Fruit fly (Drosophila melanogaster) whole organism, embryonic: Measurements from ENCODE around the gene CG13085.

Experiments
- CG10209 ChIP-seq: fragments of 200-800 bp; sonication (Bioruptor generic); optimal IDR thresholded peaks from 3 replicates; lab custom pipeline; 2017; ENCODE audit warnings: missing biosample characterization, mild to moderate bottlenecking, missing genetic modification characterization, missing genetic modification reagents
- CG10321 ChIP-seq: fragments of 200-800 bp; sonication (Bioruptor generic); IDR thresholded peaks from 2 replicates; pipeline ENCODE4 v1.3.6; 2022; ENCODE audit warnings: missing biosample characterization, missing genetic modification characterization
- CG11696 ChIP-seq: fragments of 200-800 bp; sonication (Bioruptor generic); IDR thresholded peaks from 2 replicates; pipeline ENCODE4 v1.3.6; 2022; ENCODE audit warnings: missing biosample characterization, missing genetic modification characterization
- CG1233 ChIP-seq: fragments of 200-800 bp; sonication (Bioruptor generic); optimal IDR thresholded peaks from 4 replicates; lab custom pipeline; 2018; ENCODE audit warnings: missing biosample characterization, mild to moderate bottlenecking, missing genetic modification characterization
- CG13296 ChIP-seq: fragments of 200-800 bp; sonication (Bioruptor generic); optimal IDR thresholded peaks from 3 replicates; lab custom pipeline; 2018; ENCODE audit warnings: missing biosample characterization, mild to moderate bottlenecking, missing genetic modification characterization
- CG14441 ChIP-seq: fragments of 200-800 bp; sonication (Bioruptor generic); IDR thresholded peaks from 2 replicates; pipeline ENCODE4 v1.3.6; 2022; ENCODE audit warnings: missing biosample characterization, missing genetic modification characterization
- CG14860 ChIP-seq: fragments of 200-800 bp; sonication (Bioruptor generic); IDR thresholded peaks from 3 replicates; pipeline ENCODE4 v1.3.6; 2022; ENCODE audit warnings: missing biosample characterization, missing genetic modification characterization; ENCODE audit not compliant: partially characterized antibody
- CG15073 ChIP-seq: fragments of 200-800 bp; sonication (Bioruptor generic); optimal IDR thresholded peaks from 2 replicates; lab custom pipeline; 2016; ENCODE audit warnings: missing biosample characterization, missing genetic modification characterization
- CG15514 ChIP-seq: fragments of 200-800 bp; sonication (Bioruptor generic); optimal IDR thresholded peaks from 3 replicates; lab custom pipeline; 2017; ENCODE audit warnings: missing biosample characterization, missing genetic modification characterization, mild to moderate bottlenecking, moderate library complexity, missing genetic modification reagents
- CG1832 ChIP-seq: fragments of 200-800 bp; sonication (Bioruptor generic); optimal IDR thresholded peaks from 2 replicates; lab custom pipeline; 2017; ENCODE audit warnings: missing biosample characterization, mild to moderate bottlenecking, missing genetic modification characterization, inconsistent platforms
- CG18476 ChIP-seq: fragments of 200-800 bp; sonication (Bioruptor generic); optimal IDR thresholded peaks from 2 replicates; lab custom pipeline; 2016; ENCODE audit warnings: missing biosample characterization, mild to moderate bottlenecking, missing genetic modification characterization
- CG2202 ChIP-seq: fragments of 200-800 bp; sonication (Bioruptor generic); optimal IDR thresholded peaks from 2 replicates; lab custom pipeline; 2018; ENCODE audit warnings: missing biosample characterization, mild to moderate bottlenecking, missing genetic modification characterization
- CG3163 ChIP-seq: fragments of 200-800 bp; sonication (Bioruptor generic); optimal IDR thresholded peaks from 3 replicates; lab custom pipeline; 2016; ENCODE audit warnings: missing biosample characterization, missing genetic modification characterization
- CG34422 ChIP-seq: fragments of 200-800 bp; sonication (Bioruptor generic); IDR thresholded peaks from 3 replicates; pipeline ENCODE4 v1.3.6; 2022; ENCODE audit warnings: missing biosample characterization, missing genetic modification characterization
- CG4404 ChIP-seq: fragments of 200-800 bp; sonication (Bioruptor generic); IDR thresholded peaks from 2 replicates; pipeline ENCODE4 v1.3.6; 2022; ENCODE audit warnings: missing biosample characterization, missing genetic modification characterization
- CG5245 ChIP-seq: fragments of 200-800 bp; sonication (Bioruptor generic); optimal IDR thresholded peaks from 3 replicates; lab custom pipeline; 2016; ENCODE audit warnings: missing biosample characterization, missing genetic modification characterization
- CG6254 ChIP-seq: fragments of 200-800 bp; sonication (Bioruptor generic); optimal IDR thresholded peaks from 3 replicates; lab custom pipeline; 2017; ENCODE audit warnings: mild to moderate bottlenecking, missing biosample characterization, missing genetic modification reagents, missing genetic modification characterization
- CG7745 ChIP-seq: fragments of 200-800 bp; sonication (Bioruptor generic); optimal IDR thresholded peaks from 2 replicates; lab custom pipeline; 2018; ENCODE audit warnings: missing biosample characterization, mild to moderate bottlenecking, missing genetic modification characterization, moderate library complexity
- CG9609 ChIP-seq: fragments of 200-800 bp; sonication (Bioruptor generic); optimal IDR thresholded peaks from 3 replicates; lab custom pipeline; 2016; ENCODE audit warnings: missing biosample characterization, missing genetic modification characterization
- CG9932 ChIP-seq: fragments of 200-800 bp; sonication (Bioruptor generic); IDR thresholded peaks from 2 replicates; pipeline ENCODE4 v1.3.6; 2022; ENCODE audit warnings: missing biosample characterization, missing genetic modification characterization
- CkIIα-i1 ChIP-seq: fragments of 200-800 bp; sonication (Bioruptor generic); IDR thresholded peaks from 2 replicates; pipeline ENCODE4 v1.3.6; 2022; ENCODE audit warnings: missing biosample characterization, missing genetic modification characterization
- Dbx ChIP-seq: fragments of 200-800 bp; sonication (Bioruptor generic); IDR thresholded peaks from 3 replicates; pipeline ENCODE4 v1.3.6; 2022; ENCODE audit warnings: missing biosample characterization, missing genetic modification characterization
- Doc2 ChIP-seq: fragments of 200-800 bp; sonication (Bioruptor generic); IDR thresholded peaks from 2 replicates; pipeline ENCODE4 v1.3.6; 2022; ENCODE audit warnings: missing biosample characterization, missing genetic modification characterization
- E2f2 ChIP-seq: fragments of 200-800 bp; sonication (Bioruptor generic); IDR thresholded peaks from 2 replicates; pipeline ENCODE4 v1.3.6; 2022; ENCODE audit warnings: missing biosample characterization, missing genetic modification characterization
- GATAe ChIP-seq: fragments of 200-800 bp; sonication (Bioruptor generic); conservative IDR thresholded peaks from 2 replicates; pipeline ENCODE4 v1.3.6; 2022; ENCODE audit warnings: missing biosample characterization, missing genetic modification characterization
- Hsf ChIP-seq: fragments of 200-800 bp; sonication (Bioruptor generic); optimal IDR thresholded peaks from 3 replicates; lab custom pipeline; 2016; ENCODE audit warnings: missing biosample characterization, missing genetic modification characterization
- Med ChIP-seq: fragments of 200-800 bp; sonication (Bioruptor generic); peaks from one replicate; lab custom pipeline; 2016; ENCODE audit warnings: missing biosample characterization, missing genetic modification characterization, mild to moderate bottlenecking, inconsistent platforms, moderate library complexity
- TFAM ChIP-seq: fragments of 200-800 bp; sonication (Bioruptor generic); optimal IDR thresholded peaks from 2 replicates; lab custom pipeline; 2017; ENCODE audit warnings: missing biosample characterization, missing genetic modification characterization, inconsistent platforms
- Xbp1 ChIP-seq: fragments of 200-800 bp; sonication (Bioruptor generic); optimal IDR thresholded peaks from 3 replicates; lab custom pipeline; 2016; ENCODE audit warnings: missing biosample characterization, mild to moderate bottlenecking, missing genetic modification characterization
- amos ChIP-seq: fragments of 200-800 bp; sonication (Bioruptor generic); IDR thresholded peaks from 2 replicates; pipeline ENCODE4 v1.3.6; 2022; ENCODE audit warnings: missing biosample characterization, missing genetic modification characterization; ENCODE audit not compliant: partially characterized antibody
- ash1 ChIP-seq: fragments of 200-800 bp; sonication (Bioruptor generic); optimal IDR thresholded peaks from 2 replicates; lab custom pipeline; 2018; ENCODE audit warnings: missing biosample characterization, mild to moderate bottlenecking, missing genetic modification characterization
- cg ChIP-seq: fragments of 200-800 bp; sonication (Bioruptor generic); optimal IDR thresholded peaks from 3 replicates; lab custom pipeline; 2019; ENCODE audit warnings: missing biosample characterization, mild to moderate bottlenecking, missing genetic modification characterization, moderate library complexity
- chif ChIP-seq, 2 experiments: fragments of 200-800 bp; sonication (Bioruptor generic); optimal IDR thresholded peaks; 3 replicates each; lab custom pipeline; 2016; ENCODE audit warnings: missing biosample characterization in 2 of 2, missing genetic modification characterization in 2 of 2
- dimm ChIP-seq: fragments of 200-800 bp; sonication (Bioruptor generic); IDR thresholded peaks from 2 replicates; pipeline ENCODE4 v1.3.6; 2022; ENCODE audit warnings: missing biosample characterization, missing genetic modification characterization
- dm ChIP-seq: fragments of 200-800 bp; sonication (Bioruptor generic); optimal IDR thresholded peaks from 3 replicates; lab custom pipeline; 2016; ENCODE audit warnings: missing biosample characterization, missing genetic modification characterization
- exex ChIP-seq: fragments of 200-800 bp; sonication (Bioruptor generic); optimal IDR thresholded peaks from 4 replicates; lab custom pipeline; 2018; ENCODE audit warnings: missing biosample characterization, mild to moderate bottlenecking, missing genetic modification characterization, moderate library complexity
- eyg ChIP-seq: fragments of 200-800 bp; sonication (Bioruptor generic); optimal IDR thresholded peaks from 3 replicates; lab custom pipeline; 2016; ENCODE audit warnings: missing biosample characterization, missing genetic modification characterization
- fd64A ChIP-seq: fragments of 200-800 bp; sonication (Bioruptor generic); optimal IDR thresholded peaks from 3 replicates; lab custom pipeline; 2018; ENCODE audit warnings: missing biosample characterization, mild to moderate bottlenecking, missing genetic modification characterization
- grn ChIP-seq: fragments of 200-800 bp; sonication (Bioruptor generic); optimal IDR thresholded peaks from 3 replicates; lab custom pipeline; 2017; ENCODE audit warnings: missing biosample characterization, missing genetic modification characterization
- hb ChIP-seq: fragments of 200-800 bp; sonication (Bioruptor generic); IDR thresholded peaks from 3 replicates; pipeline ENCODE4 v1.3.6; 2022; ENCODE audit warnings: missing biosample characterization, missing genetic modification characterization; ENCODE audit not compliant: partially characterized antibody
- kni ChIP-seq: fragments of 200-800 bp; sonication (Bioruptor generic); optimal IDR thresholded peaks from 3 replicates; lab custom pipeline; 2017; ENCODE audit warnings: mild to moderate bottlenecking, missing biosample characterization, missing genetic modification reagents, missing genetic modification characterization
- maf-S ChIP-seq: fragments of 200-800 bp; sonication (Bioruptor generic); optimal IDR thresholded peaks from 2 replicates; lab custom pipeline; 2016; ENCODE audit warnings: missing biosample characterization, missing genetic modification characterization
- pita ChIP-seq: fragments of 200-800 bp; sonication (Bioruptor generic); optimal IDR thresholded peaks from 2 replicates; lab custom pipeline; 2017; ENCODE audit warnings: missing biosample characterization, mild to moderate bottlenecking, missing genetic modification characterization
- pum ChIP-seq: fragments of 200-800 bp; sonication (Bioruptor generic); optimal IDR thresholded peaks from 2 replicates; lab custom pipeline; 2016; ENCODE audit warnings: missing biosample characterization, missing genetic modification characterization
- repo ChIP-seq: fragments of 200-800 bp; sonication (Bioruptor generic); optimal IDR thresholded peaks from 2 replicates; lab custom pipeline; 2016; ENCODE audit warnings: missing biosample characterization, missing genetic modification characterization
- sd ChIP-seq: fragments of 200-800 bp; sonication (Bioruptor generic); optimal IDR thresholded peaks from 3 replicates; lab custom pipeline; 2018; ENCODE audit warnings: missing biosample characterization, mild to moderate bottlenecking, missing genetic modification characterization, moderate library complexity
- seq ChIP-seq: fragments of 200-800 bp; sonication (Bioruptor generic); IDR thresholded peaks from 2 replicates; pipeline ENCODE4 v1.3.6; 2022; ENCODE audit warnings: missing biosample characterization, missing genetic modification characterization
- so ChIP-seq: fragments of 200-800 bp; sonication (Bioruptor generic); IDR thresholded peaks from 3 replicates; pipeline ENCODE4 v1.3.6; 2022; ENCODE audit warnings: missing biosample characterization, missing genetic modification characterization
- ttk ChIP-seq: fragments of 200-800 bp; sonication (Bioruptor generic); IDR thresholded peaks from 2 replicates; pipeline ENCODE4 v2.1.2; 2022; ENCODE audit warnings: missing biosample characterization, missing genetic modification characterization
- wor ChIP-seq: fragments of 200-800 bp; sonication (Bioruptor generic); IDR thresholded peaks from 2 replicates; pipeline ENCODE4 v1.3.6; 2022; ENCODE audit warnings: missing biosample characterization, missing genetic modification characterization
- z ChIP-seq: fragments of 200-800 bp; sonication (Bioruptor generic); IDR thresholded peaks from 3 replicates; pipeline ENCODE4 v1.3.6; 2022; ENCODE audit warnings: missing biosample characterization, missing genetic modification characterization
- zen ChIP-seq: fragments of 200-800 bp; sonication (Bioruptor generic); optimal IDR thresholded peaks from 3 replicates; lab custom pipeline; 2018; ENCODE audit warnings: missing biosample characterization, mild to moderate bottlenecking, missing genetic modification characterization, moderate library complexity

Gene CG13085

DNA sequence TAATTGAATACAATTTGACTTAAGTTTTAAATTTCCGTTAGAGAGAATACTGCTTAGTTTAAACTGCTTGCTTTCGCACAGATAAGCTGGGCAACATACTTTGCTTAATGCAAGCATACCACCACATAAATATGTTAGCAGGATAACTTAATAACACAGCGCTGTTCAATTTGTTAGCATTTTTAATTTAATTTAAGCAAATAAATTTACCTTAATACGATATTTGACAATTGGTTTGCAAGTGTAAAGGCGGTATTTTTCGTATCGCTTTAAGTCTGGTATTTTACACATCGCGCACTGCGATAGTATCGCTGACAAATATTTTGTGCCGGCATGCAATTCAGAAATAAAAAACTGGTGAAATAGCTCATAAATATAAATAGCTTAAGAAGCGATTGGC is 6.5 kb downstream of the CG13085 start, which contains the start of gene RtcB (continued):
- TF ChIP-seq CkIIα-i1 (GFP tag; lab: Robert Waterston, UW) (no peak), CG14860 (GFP tag; lab: Robert Waterston, UW) (peak; percentile 95), CG14441 (GFP tag; lab: Robert Waterston, UW) (no peak), repo (GFP tag; lab: Kevin White, UChicago) (no peak), z (GFP tag; lab: Robert Waterston, UW) (no peak), CG15514 (GFP tag; lab: Kevin White, UChicago) (peak; percentile 54), grn (GFP tag; lab: Kevin White, UChicago) (no peak), CG5245 (GFP tag; lab: Kevin White, UChicago) (no peak), CG2202 (tag; lab: Kevin White, UChicago) (no peak), Med (GFP tag; lab: Kevin White, UChicago) (peak; percentile 72), hb (GFP tag; lab: Robert Waterston, UW) (peak; percentile 95), CG7745 (no peak), CG9932 (peak; percentile 46; the same call in 1 of the 2 replicates), CG13296 (GFP tag; lab: Kevin White, UChicago) (no peak), Dbx (GFP tag; lab: Robert Waterston, UW) (0 out of 3 replicates have a peak, but pooled peaks have one; percentile 33), CG10209 (GFP tag; lab: Kevin White, UChicago) (no peak), ash1 (no peak), seq (no peak), CG9609 (GFP tag; lab: Kevin White, UChicago) (no peak), zen (tag; lab: Kevin White, UChicago) (no peak), amos (GFP tag; lab: Robert Waterston, UW) (peak; percentile 95), sd (tag; lab: Kevin White, UChicago) (peak; percentile 71), E2f2 (GFP tag; lab: Robert Waterston, UW) (peak; percentile 74), CG1233 (GFP tag; lab: Kevin White, UChicago) (no peak), TFAM (GFP tag; lab: Kevin White, UChicago) (no peak), CG18476 (peak; percentile 10), CG6254 (GFP tag; lab: Kevin White, UChicago) (no peak), Xbp1 (GFP tag; lab: Kevin White, UChicago) (no peak), kni (GFP tag; lab: Kevin White, UChicago) (no peak), CG3163 (GFP tag; lab: Kevin White, UChicago) (no peak), CG34422 (GFP tag; lab: Robert Waterston, UW) (peak; percentile 17; the same call in 1 of the 3 replicates), CG1832 (GFP tag; lab: Kevin White, UChicago) (no peak), fd64A (GFP tag; lab: Kevin White, UChicago) (no peak), CG10321 (no peak), ttk (no peak), chif (GFP tag; optimal IDR thresholded peaks at IDR 0.05; lab: Kevin White, UChicago) (no peak), pita (GFP tag; lab: Kevin White, UChicago) (no peak), dimm (GFP tag; lab: Robert Waterston, UW) (no peak), CG11696 (GFP tag; lab: Robert Waterston, UW) (no peak), eyg (no peak), pum (GFP tag; lab: Kevin White, UChicago) (no peak), CG4404 (GFP tag; lab: Robert Waterston, UW) (no peak), exex (tag; lab: Kevin White, UChicago) (no peak), Doc2 (no peak), Hsf (GFP tag; lab: Kevin White, UChicago) (peak; percentile 17), CG15073 (GFP tag; lab: Kevin White, UChicago) (no peak), maf-S (GFP tag; lab: Kevin White, UChicago) (no peak), GATAe (GFP tag; lab: Robert Waterston, UW) (no peak), so (GFP tag; lab: Robert Waterston, UW) (no peak), wor (GFP tag; lab: Robert Waterston, UW) (no peak), dm (GFP tag; lab: Kevin White, UChicago) (no peak), cg (peak; percentile 8)
